Worm (Caenorhabditis elegans): ENCODE data around the gene lelo-4.
A peak's percentile ranks its signal among the peaks of the same experiment; 100 is the strongest.

ce11 chrII:5727707-5728106 is 13.0 kb downstream of the lelo-4 start, which contains the start of gene rab-3:
- TF ChIP-seq zip-11 (GFP tag; IDR thresholded peaks at IDR 0.05) (no peak), ama-1 (optimal IDR thresholded peaks at IDR 0.05) (no peak), pqm-1 (tag; optimal IDR thresholded peaks at IDR 0.05) (no peak), lin-29 (GFP tag; IDR thresholded peaks at IDR 0.05) (no peak), unc-62 (GFP tag; optimal IDR thresholded peaks at IDR 0.05 in 1 of 2) (peak in 1 of 2 experiments; percentile 35), unc-62 (tag; optimal IDR thresholded peaks at IDR 0.05) (no peak)
